Fruit fly (Drosophila melanogaster) whole organism, embryonic: Measurements from ENCODE around the gene Caper.

Experiments
- Abd-B ChIP-seq: fragments of 200-800 bp; sonication (Bioruptor generic); optimal IDR thresholded peaks from 2 replicates; lab custom pipeline; 2018; ENCODE audit warnings: missing biosample characterization, mild to moderate bottlenecking, missing genetic modification characterization, moderate library complexity
- Antp ChIP-seq: fragments of 200-800 bp; sonication (Bioruptor generic); optimal IDR thresholded peaks from 3 replicates; lab custom pipeline; 2016; ENCODE audit warnings: missing biosample characterization, missing genetic modification characterization
- Atf-2 ChIP-seq: fragments of 200-800 bp; sonication (Bioruptor generic); optimal IDR thresholded peaks from 2 replicates; lab custom pipeline; 2016; ENCODE audit warnings: missing biosample characterization, missing genetic modification characterization
- Bteb2 ChIP-seq: fragments of 200-800 bp; sonication (Bioruptor generic); optimal IDR thresholded peaks from 2 replicates; lab custom pipeline; 2016; ENCODE audit warnings: missing biosample characterization, missing genetic modification characterization
- CG10274 ChIP-seq: fragments of 200-800 bp; sonication (Bioruptor generic); optimal IDR thresholded peaks from 3 replicates; lab custom pipeline; 2017; ENCODE audit warnings: missing biosample characterization, mild to moderate bottlenecking, missing genetic modification characterization
- CG11085 ChIP-seq: fragments of 200-800 bp; sonication (Bioruptor generic); IDR thresholded peaks from 2 replicates; pipeline ENCODE4 v1.3.6; 2022; ENCODE audit warnings: missing biosample characterization, missing genetic modification characterization
- CG11504 ChIP-seq: fragments of 200-800 bp; sonication (Bioruptor generic); optimal IDR thresholded peaks from 3 replicates; lab custom pipeline; 2019; ENCODE audit warnings: missing biosample characterization, mild to moderate bottlenecking, missing genetic modification characterization, moderate library complexity
- CG11723 ChIP-seq: fragments of 200-800 bp; sonication (Bioruptor generic); optimal IDR thresholded peaks from 2 replicates; lab custom pipeline; 2017; ENCODE audit warnings: missing biosample characterization, mild to moderate bottlenecking, missing genetic modification characterization
- CG12299 ChIP-seq: fragments of 200-800 bp; sonication (Bioruptor generic); optimal IDR thresholded peaks from 2 replicates; lab custom pipeline; 2018; ENCODE audit warnings: missing biosample characterization, mild to moderate bottlenecking, missing genetic modification characterization
- CG12744 ChIP-seq: fragments of 200-800 bp; sonication (Bioruptor generic); optimal IDR thresholded peaks from 2 replicates; lab custom pipeline; 2016; ENCODE audit warnings: missing biosample characterization, missing genetic modification characterization
- CG1529 ChIP-seq: fragments of 200-800 bp; sonication (Bioruptor generic); optimal IDR thresholded peaks from 3 replicates; lab custom pipeline; 2018; ENCODE audit warnings: missing biosample characterization, missing genetic modification characterization
- CG16779 ChIP-seq: fragments of 200-800 bp; sonication (Bioruptor generic); IDR thresholded peaks from 2 replicates; pipeline ENCODE4 v1.3.6; 2022; ENCODE audit warnings: missing biosample characterization, missing genetic modification characterization
- CG18619 ChIP-seq: fragments of 200-800 bp; sonication (Bioruptor generic); optimal IDR thresholded peaks from 3 replicates; lab custom pipeline; 2017; ENCODE audit warnings: missing biosample characterization, mild to moderate bottlenecking, missing genetic modification characterization
- CG34224 ChIP-seq: fragments of 200-800 bp; sonication (Bioruptor generic); IDR thresholded peaks from 3 replicates; pipeline ENCODE4 v1.3.6; 2022; ENCODE audit warnings: missing biosample characterization, missing genetic modification characterization; ENCODE audit not compliant: partially characterized antibody
- CG42726 ChIP-seq: fragments of 200-800 bp; sonication (Bioruptor generic); IDR thresholded peaks from 2 replicates; pipeline ENCODE4 v1.3.6; 2022; ENCODE audit warnings: missing biosample characterization, missing genetic modification characterization; ENCODE audit not compliant: partially characterized antibody
- CG6654 ChIP-seq: fragments of 200-800 bp; sonication (Bioruptor generic); optimal IDR thresholded peaks from 2 replicates; lab custom pipeline; 2017; ENCODE audit warnings: missing biosample characterization, mild to moderate bottlenecking, missing genetic modification characterization
- Dek ChIP-seq: fragments of 200-800 bp; sonication (Bioruptor generic); optimal IDR thresholded peaks from 3 replicates; lab custom pipeline; 2019; ENCODE audit warnings: missing biosample characterization, mild to moderate bottlenecking, missing genetic modification characterization, moderate library complexity
- Dip3 ChIP-seq: fragments of 200-800 bp; sonication (Bioruptor generic); optimal IDR thresholded peaks from 3 replicates; lab custom pipeline; 2016; ENCODE audit warnings: missing biosample characterization, missing genetic modification characterization
- Dref ChIP-seq: fragments of 200-800 bp; sonication (Bioruptor generic); IDR thresholded peaks from 2 replicates; pipeline ENCODE4 v1.3.6; 2022; ENCODE audit warnings: missing biosample characterization, missing genetic modification characterization
- Ets65A ChIP-seq: fragments of 200-800 bp; sonication (Bioruptor generic); peaks from one replicate; lab custom pipeline; 2016; ENCODE audit warnings: missing biosample characterization, missing genetic modification characterization
- HLH4C ChIP-seq: fragments of 200-800 bp; sonication (Bioruptor generic); IDR thresholded peaks from 3 replicates; pipeline ENCODE4 v1.3.6; 2022; ENCODE audit warnings: missing biosample characterization, missing genetic modification characterization; ENCODE audit not compliant: partially characterized antibody
- Meics ChIP-seq: fragments of 200-800 bp; sonication (Bioruptor generic); optimal IDR thresholded peaks from 2 replicates; lab custom pipeline; 2017; ENCODE audit warnings: missing biosample characterization, mild to moderate bottlenecking, missing genetic modification characterization
- Nf-YA ChIP-seq: fragments of 200-800 bp; sonication (Bioruptor generic); IDR thresholded peaks from 2 replicates; pipeline ENCODE4 v1.3.6; 2022; ENCODE audit warnings: missing biosample characterization, missing genetic modification characterization
- Oaz ChIP-seq: fragments of 200-800 bp; sonication (Bioruptor generic); IDR thresholded peaks from 2 replicates; pipeline ENCODE4 v1.3.6; 2022; ENCODE audit warnings: missing biosample characterization, missing genetic modification characterization
- Oli ChIP-seq: fragments of 200-800 bp; sonication (Bioruptor generic); optimal IDR thresholded peaks from 2 replicates; lab custom pipeline; 2018; ENCODE audit warnings: missing biosample characterization, mild to moderate bottlenecking, missing genetic modification characterization, moderate library complexity
- Side ChIP-seq: fragments of 200-800 bp; sonication (Bioruptor generic); optimal IDR thresholded peaks from 2 replicates; lab custom pipeline; 2016; ENCODE audit warnings: missing biosample characterization, missing genetic modification characterization
- Sry-β ChIP-seq: fragments of 200-800 bp; sonication (Bioruptor generic); optimal IDR thresholded peaks from 2 replicates; lab custom pipeline; 2018; ENCODE audit warnings: missing biosample characterization, mild to moderate bottlenecking, missing genetic modification characterization, moderate library complexity
- ac ChIP-seq: fragments of 200-800 bp; sonication (Bioruptor generic); optimal IDR thresholded peaks from 3 replicates; lab custom pipeline; 2017; ENCODE audit warnings: missing biosample characterization, mild to moderate bottlenecking, missing genetic modification characterization
- amos ChIP-seq: fragments of 200-800 bp; sonication (Bioruptor generic); IDR thresholded peaks from 2 replicates; pipeline ENCODE4 v1.3.6; 2022; ENCODE audit warnings: missing biosample characterization, missing genetic modification characterization; ENCODE audit not compliant: partially characterized antibody
- bsh ChIP-seq, 2 experiments: fragments of 200-800 bp; sonication (Bioruptor generic); optimal IDR thresholded peaks; 2 replicates each; lab custom pipeline; 2017 to 2018; ENCODE audit warnings: mild to moderate bottlenecking in 2 of 2, missing biosample characterization in 2 of 2, missing genetic modification characterization in 2 of 2, moderate library complexity in 1 of 2
- cas ChIP-seq: fragments of 200-800 bp; sonication (Bioruptor generic); IDR thresholded peaks from 2 replicates; pipeline ENCODE4 v1.3.6; 2022; ENCODE audit warnings: missing biosample characterization, missing genetic modification characterization
- ems ChIP-seq: fragments of 200-800 bp; sonication (Bioruptor generic); optimal IDR thresholded peaks from 3 replicates; lab custom pipeline; 2016; ENCODE audit warnings: missing biosample characterization, missing genetic modification characterization
- fd3F ChIP-seq: fragments of 200-800 bp; sonication (Bioruptor generic); optimal IDR thresholded peaks from 2 replicates; lab custom pipeline; 2018; ENCODE audit warnings: missing biosample characterization, mild to moderate bottlenecking, missing genetic modification characterization, moderate library complexity
- grau ChIP-seq: fragments of 200-800 bp; optimal IDR thresholded peaks from 3 replicates; lab custom pipeline; 2019; ENCODE audit warnings: missing biosample characterization, mild to moderate bottlenecking, missing genetic modification characterization, moderate library complexity
- gsb-n ChIP-seq: fragments of 200-800 bp; sonication (Bioruptor generic); optimal IDR thresholded peaks from 3 replicates; lab custom pipeline; 2018; ENCODE audit warnings: missing biosample characterization, mild to moderate bottlenecking, missing genetic modification characterization
- lov ChIP-seq, 2 experiments: fragments of 200-800 bp in 1 of 2; fragments of >200 bp in 1 of 2; sonication (Bioruptor generic) in 1 of 2; IDR thresholded peaks in 1 of 2; optimal IDR thresholded peaks in 1 of 2; 2 replicates in 1 of 2; 3 replicates in 1 of 2; pipeline versions ENCODE4 v1.3.6 to Lab custom; 2017 to 2022; ENCODE audit warnings: missing biosample characterization in 1 of 2, missing genetic modification characterization in 1 of 2
- mam ChIP-seq: fragments of 200-800 bp; sonication (Bioruptor generic); optimal IDR thresholded peaks from 3 replicates; lab custom pipeline; 2016; ENCODE audit warnings: missing biosample characterization, missing genetic modification characterization
- nau ChIP-seq: fragments of 200-800 bp; sonication (Bioruptor generic); optimal IDR thresholded peaks from 3 replicates; lab custom pipeline; 2017; ENCODE audit warnings: missing biosample characterization, mild to moderate bottlenecking, missing genetic modification characterization, missing genetic modification reagents
- pros ChIP-seq: fragments of 200-800 bp; sonication (Bioruptor generic); optimal IDR thresholded peaks from 3 replicates; lab custom pipeline; 2019; ENCODE audit warnings: missing biosample characterization, mild to moderate bottlenecking, missing genetic modification characterization, moderate library complexity
- sima ChIP-seq: fragments of 200-800 bp; sonication (Bioruptor generic); optimal IDR thresholded peaks from 2 replicates; lab custom pipeline; 2016; ENCODE audit warnings: missing biosample characterization, missing genetic modification characterization
- sna ChIP-seq: fragments of 200-800 bp; sonication (Bioruptor generic); IDR thresholded peaks from 2 replicates; pipeline ENCODE4 v1.3.6; 2022; ENCODE audit warnings: missing biosample characterization, missing genetic modification characterization; ENCODE audit not compliant: partially characterized antibody
- so ChIP-seq: fragments of 200-800 bp; sonication (Bioruptor generic); IDR thresholded peaks from 3 replicates; pipeline ENCODE4 v1.3.6; 2022; ENCODE audit warnings: missing biosample characterization, missing genetic modification characterization
- sob ChIP-seq: fragments of 200-800 bp; sonication (Bioruptor generic); IDR thresholded peaks from 2 replicates; pipeline ENCODE4 v1.3.6; 2022; ENCODE audit warnings: missing biosample characterization, missing genetic modification characterization
- tgo ChIP-seq: fragments of 200-800 bp; sonication (Bioruptor generic); IDR thresholded peaks from 3 replicates; pipeline ENCODE4 v1.3.6; 2022; ENCODE audit warnings: missing biosample characterization, missing genetic modification characterization
- tin ChIP-seq: fragments of 200-800 bp; sonication (Bioruptor generic); optimal IDR thresholded peaks from 3 replicates; lab custom pipeline; 2016; ENCODE audit warnings: missing biosample characterization, missing genetic modification characterization
- tna ChIP-seq: fragments of 200-800 bp; sonication (Bioruptor generic); IDR thresholded peaks from 2 replicates; pipeline ENCODE4 v1.3.6; 2022; ENCODE audit warnings: missing biosample characterization, missing genetic modification characterization; ENCODE audit not compliant: partially characterized antibody
- unpg ChIP-seq: fragments of 200-800 bp; sonication (Bioruptor generic); optimal IDR thresholded peaks from 3 replicates; lab custom pipeline; 2018; ENCODE audit warnings: missing biosample characterization, mild to moderate bottlenecking, missing genetic modification characterization, moderate library complexity
- wdn ChIP-seq: fragments of 200-800 bp; sonication (Bioruptor generic); IDR thresholded peaks from 2 replicates; pipeline ENCODE4 v1.3.6; 2022; ENCODE audit warnings: missing biosample characterization, missing genetic modification characterization
- wor ChIP-seq: fragments of 200-800 bp; sonication (Bioruptor generic); IDR thresholded peaks from 2 replicates; pipeline ENCODE4 v1.3.6; 2022; ENCODE audit warnings: missing biosample characterization, missing genetic modification characterization

The Caper gene

dm6 chr2L:7049009-7049647 lies 16.6 kb downstream of the Caper start (continued):
- no peak for TF ChIP-seq CG1529 (GFP tag; lab: Kevin White, UChicago)
- peak; percentile 84 for TF ChIP-seq amos
- TF ChIP-seq Oaz: no peak
- no peak for TF ChIP-seq ac (GFP tag; lab: Kevin White, UChicago)
- no peak for TF ChIP-seq Atf-2 (GFP tag; lab: Kevin White, UChicago)
- no peak for TF ChIP-seq Side (GFP tag; lab: Kevin White, UChicago)
- TF ChIP-seq Abd-B (GFP tag; lab: Kevin White, UChicago): no peak
- peak; percentile 19 to 24 for TF ChIP-seq bsh (GFP tag; optimal IDR thresholded peaks at IDR 0.05; lab: Kevin White, UChicago)
- peak; percentile 100 for TF ChIP-seq tna
- TF ChIP-seq CG6654 (GFP tag; lab: Kevin White, UChicago): no peak
- no peak for TF ChIP-seq mam
- no peak for TF ChIP-seq lov (optimal IDR thresholded peaks at IDR 0.05; lab: Kevin White, UChicago)
- 0 out of 3 replicates have a peak, but pooled peaks have one; percentile 13 for TF ChIP-seq lov (GFP tag; IDR thresholded peaks at IDR 0.05; lab: Robert Waterston, UW)
- TF ChIP-seq Antp: peak; percentile 15
- peak; percentile 91 for TF ChIP-seq sna (GFP tag; lab: Robert Waterston, UW)
- TF ChIP-seq Sry-β (GFP tag; lab: Kevin White, UChicago): no peak
- TF ChIP-seq sima (GFP tag; lab: Kevin White, UChicago): no peak
- peak; percentile 80; the same call in 1 of the 2 replicates for TF ChIP-seq CG42726 (GFP tag; lab: Robert Waterston, UW)
- peak; percentile 95 for TF ChIP-seq CG34224 (GFP tag; lab: Robert Waterston, UW)
- no peak for TF ChIP-seq Ets65A (GFP tag; lab: Kevin White, UChicago)
- no peak for TF ChIP-seq CG18619 (GFP tag; lab: Kevin White, UChicago)
- TF ChIP-seq Oli (tag; lab: Kevin White, UChicago): no peak
- peak; percentile 56 for TF ChIP-seq CG12299 (tag; lab: Kevin White, UChicago)
- no peak for TF ChIP-seq CG12744 (GFP tag; lab: Kevin White, UChicago)
- TF ChIP-seq fd3F (GFP tag; lab: Kevin White, UChicago): no peak
- no peak for TF ChIP-seq CG16779 (GFP tag; lab: Robert Waterston, UW)
- peak; percentile 15 for TF ChIP-seq CG11504
- no peak for TF ChIP-seq nau (GFP tag; lab: Kevin White, UChicago)
- no peak for TF ChIP-seq gsb-n (tag; lab: Kevin White, UChicago)
- no peak for TF ChIP-seq Bteb2 (GFP tag; lab: Kevin White, UChicago)
- no peak for TF ChIP-seq tin
- peak; percentile 94 for TF ChIP-seq pros (GFP tag; lab: Kevin White, UChicago)
- TF ChIP-seq Dek (tag; lab: Kevin White, UChicago): no peak
- peak; percentile 8 for TF ChIP-seq grau (tag; lab: Kevin White, UChicago)
- no peak for TF ChIP-seq wor (GFP tag; lab: Robert Waterston, UW)
- TF ChIP-seq HLH4C (GFP tag; lab: Robert Waterston, UW): peak; percentile 100
- 0 out of 3 replicates have a peak, but pooled peaks have one; percentile 18 for TF ChIP-seq so (GFP tag; lab: Robert Waterston, UW)
- no peak for TF ChIP-seq ems
- peak; percentile 44; the same call in 1 of the 2 replicates for TF ChIP-seq sob (GFP tag; lab: Robert Waterston, UW)
- TF ChIP-seq unpg (GFP tag; lab: Kevin White, UChicago): no peak
- TF ChIP-seq Dref (GFP tag; lab: Robert Waterston, UW): no peak; the same call in 1 of the 2 replicates
- TF ChIP-seq Meics: peak; percentile 30
- no peak for TF ChIP-seq CG11085
- peak; percentile 24; the same call in 1 of the 3 replicates for TF ChIP-seq tgo
- 0 out of 2 replicates have a peak, but pooled peaks have one; percentile 14 for TF ChIP-seq wdn
- TF ChIP-seq CG10274 (GFP tag; lab: Kevin White, UChicago): no peak
- no peak for TF ChIP-seq CG11723 (GFP tag; lab: Kevin White, UChicago)
- peak; percentile 48; the same call in 1 of the 2 replicates for TF ChIP-seq cas (GFP tag; lab: Robert Waterston, UW)
- no peak for TF ChIP-seq Nf-YA (GFP tag; lab: Robert Waterston, UW)
- TF ChIP-seq Dip3 (GFP tag; lab: Kevin White, UChicago): no peak
